Fruit fly (Drosophila melanogaster) whole organism, embryonic: ENCODE measurements around the gene Amacr.
A peak's percentile ranks its signal among the peaks of the same experiment; 100 is the strongest.

Source experiments
- Ada2b ChIP-seq: fragments of 200-800 bp; sonication (Bioruptor generic); IDR thresholded peaks from 2 replicates; pipeline ENCODE4 v1.3.6; 2022; ENCODE audit warnings: missing biosample characterization, missing genetic modification characterization
- Adf1 ChIP-seq: fragments of 200-800 bp; sonication (Bioruptor generic); IDR thresholded peaks from 2 replicates; pipeline ENCODE4 v1.3.6; 2022; ENCODE audit warnings: missing biosample characterization, missing genetic modification characterization
- Blimp-1 ChIP-seq: fragments of 200-800 bp; sonication (Bioruptor generic); optimal IDR thresholded peaks from 3 replicates; lab custom pipeline; 2018; ENCODE audit warnings: missing biosample characterization, missing genetic modification characterization, mild to moderate bottlenecking, moderate library complexity, missing genetic modification reagents
- CG1024 ChIP-seq: fragments of 200-800 bp; sonication (Bioruptor generic); IDR thresholded peaks from 2 replicates; pipeline ENCODE4 v1.3.6; 2022; ENCODE audit warnings: missing biosample characterization, missing genetic modification characterization
- CG10979 ChIP-seq: fragments of 200-800 bp; sonication (Bioruptor generic); optimal IDR thresholded peaks from 2 replicates; lab custom pipeline; 2018; ENCODE audit warnings: missing biosample characterization, mild to moderate bottlenecking, missing genetic modification characterization, moderate library complexity
- CG11504 ChIP-seq: fragments of 200-800 bp; sonication (Bioruptor generic); optimal IDR thresholded peaks from 3 replicates; lab custom pipeline; 2019; ENCODE audit warnings: missing biosample characterization, mild to moderate bottlenecking, missing genetic modification characterization, moderate library complexity
- CG12299 ChIP-seq: fragments of 200-800 bp; sonication (Bioruptor generic); optimal IDR thresholded peaks from 2 replicates; lab custom pipeline; 2018; ENCODE audit warnings: missing biosample characterization, mild to moderate bottlenecking, missing genetic modification characterization
- CG12769 ChIP-seq: fragments of 200-800 bp; sonication (Bioruptor generic); optimal IDR thresholded peaks from 2 replicates; lab custom pipeline; 2019; ENCODE audit warnings: missing biosample characterization, mild to moderate bottlenecking, missing genetic modification characterization, moderate library complexity
- CG12942 ChIP-seq: fragments of 200-800 bp; sonication (Bioruptor generic); optimal IDR thresholded peaks from 3 replicates; lab custom pipeline; 2016; ENCODE audit warnings: missing biosample characterization, missing genetic modification characterization
- CG13287 ChIP-seq: fragments of 200-800 bp; sonication (Bioruptor generic); IDR thresholded peaks from 2 replicates; pipeline ENCODE4 v1.3.6; 2022; ENCODE audit warnings: missing biosample characterization, missing genetic modification characterization; ENCODE audit not compliant: partially characterized antibody
- CG15479 ChIP-seq: fragments of 200-800 bp; sonication (Bioruptor generic); optimal IDR thresholded peaks from 3 replicates; lab custom pipeline; 2019; ENCODE audit warnings: missing biosample characterization, mild to moderate bottlenecking, missing genetic modification characterization, moderate library complexity
- CG16813 ChIP-seq: fragments of 200-800 bp; sonication (Bioruptor generic); IDR thresholded peaks from 3 replicates; pipeline ENCODE4 v1.3.6; 2022; ENCODE audit warnings: missing biosample characterization, missing genetic modification characterization; ENCODE audit not compliant: partially characterized antibody
- CG16815 ChIP-seq: fragments of 200-800 bp; sonication (Bioruptor generic); optimal IDR thresholded peaks from 3 replicates; lab custom pipeline; 2017; ENCODE audit warnings: missing biosample characterization, mild to moderate bottlenecking, missing genetic modification characterization
- CG16863 ChIP-seq: fragments of 200-800 bp; sonication (Bioruptor generic); optimal IDR thresholded peaks from 3 replicates; lab custom pipeline; 2016; ENCODE audit warnings: missing biosample characterization, missing genetic modification characterization
- CG17612 ChIP-seq: fragments of 200-800 bp; sonication (Bioruptor generic); IDR thresholded peaks from 2 replicates; pipeline ENCODE4 v1.3.6; 2022; ENCODE audit warnings: missing biosample characterization, missing genetic modification characterization
- CG18476 ChIP-seq: fragments of 200-800 bp; sonication (Bioruptor generic); optimal IDR thresholded peaks from 2 replicates; lab custom pipeline; 2016; ENCODE audit warnings: missing biosample characterization, mild to moderate bottlenecking, missing genetic modification characterization
- CG2129 ChIP-seq: fragments of 200-800 bp; sonication (Bioruptor generic); IDR thresholded peaks from 2 replicates; pipeline ENCODE4 v1.3.6; 2022; ENCODE audit warnings: missing biosample characterization, missing genetic modification characterization; ENCODE audit not compliant: partially characterized antibody
- CG2712 ChIP-seq: fragments of 200-800 bp; optimal IDR thresholded peaks from 3 replicates; lab custom pipeline; 2019; ENCODE audit warnings: missing biosample characterization, mild to moderate bottlenecking, missing genetic modification characterization, moderate library complexity
- CG2875 ChIP-seq: fragments of 200-800 bp; sonication (Bioruptor generic); optimal IDR thresholded peaks from 2 replicates; lab custom pipeline; 2017; ENCODE audit warnings: missing biosample characterization, mild to moderate bottlenecking, missing genetic modification characterization, missing genetic modification reagents
- CG32532 ChIP-seq: fragments of 200-800 bp; sonication (Bioruptor generic); IDR thresholded peaks from 2 replicates; pipeline ENCODE4 v1.3.6; 2022; ENCODE audit warnings: missing biosample characterization, missing genetic modification characterization
- CG3726 ChIP-seq: fragments of 200-800 bp; sonication (Bioruptor generic); IDR thresholded peaks from 3 replicates; pipeline ENCODE4, ENCODE4 v1.3.6; 2022; ENCODE audit warnings: missing biosample characterization, missing genetic modification characterization
- CG4707 ChIP-seq: fragments of 200-800 bp; sonication (Bioruptor generic); optimal IDR thresholded peaks from 2 replicates; lab custom pipeline; 2018; ENCODE audit warnings: missing biosample characterization, mild to moderate bottlenecking, missing genetic modification characterization, moderate library complexity
- CG6254 ChIP-seq: fragments of 200-800 bp; sonication (Bioruptor generic); optimal IDR thresholded peaks from 3 replicates; lab custom pipeline; 2017; ENCODE audit warnings: mild to moderate bottlenecking, missing biosample characterization, missing genetic modification reagents, missing genetic modification characterization
- CG6791 ChIP-seq: fragments of 200-800 bp; sonication (Bioruptor generic); IDR thresholded peaks from 3 replicates; pipeline ENCODE4 v1.3.6; 2022; ENCODE audit warnings: missing biosample characterization, missing genetic modification characterization; ENCODE audit not compliant: partially characterized antibody
- CG8089 ChIP-seq: fragments of 200-800 bp; sonication (Bioruptor generic); optimal IDR thresholded peaks from 3 replicates; lab custom pipeline; 2016; ENCODE audit warnings: missing biosample characterization, missing genetic modification characterization
- CG8290 ChIP-seq, 3 experiments: fragments of 200-800 bp; sonication (Bioruptor generic); optimal IDR thresholded peaks; 2 replicates each; lab custom pipeline; 2016 to 2019; ENCODE audit warnings: missing biosample characterization in 3 of 3, missing genetic modification characterization in 3 of 3, mild to moderate bottlenecking in 2 of 3, moderate library complexity in 1 of 3
- CG9876 ChIP-seq: fragments of 200-800 bp; sonication (Bioruptor generic); optimal IDR thresholded peaks from 2 replicates; lab custom pipeline; 2016; ENCODE audit warnings: missing biosample characterization, missing genetic modification characterization
- D19B ChIP-seq: fragments of 200-800 bp; sonication (Bioruptor generic); optimal IDR thresholded peaks from 2 replicates; lab custom pipeline; 2017; ENCODE audit warnings: missing biosample characterization, mild to moderate bottlenecking, missing genetic modification characterization
- Deaf1 ChIP-seq: fragments of 200-800 bp; optimal IDR thresholded peaks from 3 replicates; lab custom pipeline; 2019; ENCODE audit warnings: missing biosample characterization, mild to moderate bottlenecking, missing genetic modification characterization, moderate library complexity
- Drgx ChIP-seq: fragments of 200-800 bp; sonication (Bioruptor generic); IDR thresholded peaks from 2 replicates; pipeline ENCODE4 v1.3.6; 2022; ENCODE audit warnings: missing biosample characterization, missing genetic modification characterization
- HHEX ChIP-seq: fragments of 200-800 bp; sonication (Bioruptor generic); optimal IDR thresholded peaks from 3 replicates; lab custom pipeline; 2017; ENCODE audit warnings: missing biosample characterization, mild to moderate bottlenecking, missing genetic modification characterization, missing genetic modification reagents
- HLHmδ ChIP-seq: fragments of 200-800 bp; sonication (Bioruptor generic); optimal IDR thresholded peaks from 2 replicates; lab custom pipeline; 2018; ENCODE audit warnings: missing biosample characterization, mild to moderate bottlenecking, missing genetic modification characterization, moderate library complexity
- Jarid2 ChIP-seq: fragments of 200-800 bp; sonication (Bioruptor generic); optimal IDR thresholded peaks from 3 replicates; lab custom pipeline; 2017; ENCODE audit warnings: mild to moderate bottlenecking, missing biosample characterization, missing genetic modification reagents, missing genetic modification characterization
- Lhr ChIP-seq: fragments of 200-800 bp; sonication (Bioruptor generic); optimal IDR thresholded peaks from 3 replicates; lab custom pipeline; 2017; ENCODE audit warnings: mild to moderate bottlenecking, missing biosample characterization, missing genetic modification reagents, missing genetic modification characterization
- MESR4 ChIP-seq: fragments of 200-800 bp; sonication (Bioruptor generic); optimal IDR thresholded peaks from 2 replicates; lab custom pipeline; 2018; ENCODE audit warnings: missing biosample characterization, mild to moderate bottlenecking, missing genetic modification characterization, moderate library complexity
- Optix ChIP-seq: fragments of 200-800 bp; sonication (Bioruptor generic); IDR thresholded peaks from 3 replicates; pipeline ENCODE4 v1.3.6; 2022; ENCODE audit warnings: missing biosample characterization, missing genetic modification characterization
- Scr ChIP-seq: fragments of 200-800 bp; sonication (Bioruptor generic); IDR thresholded peaks from 2 replicates; pipeline ENCODE4 v1.3.6; 2022; ENCODE audit warnings: missing biosample characterization, missing genetic modification characterization; ENCODE audit not compliant: partially characterized antibody
- az2 ChIP-seq: fragments of 200-800 bp; sonication (Bioruptor generic); optimal IDR thresholded peaks from 3 replicates; lab custom pipeline; 2016; ENCODE audit warnings: missing biosample characterization, missing genetic modification characterization
- cas ChIP-seq: fragments of 200-800 bp; sonication (Bioruptor generic); IDR thresholded peaks from 2 replicates; pipeline ENCODE4 v1.3.6; 2022; ENCODE audit warnings: missing biosample characterization, missing genetic modification characterization
- chinmo ChIP-seq: fragments of 200-800 bp; sonication (Bioruptor generic); IDR thresholded peaks from 4 replicates; pipeline ENCODE4 v1.3.6; 2022; ENCODE audit warnings: missing biosample characterization, missing genetic modification characterization; ENCODE audit not compliant: partially characterized antibody
- ci ChIP-seq: fragments of 200-800 bp; sonication (Bioruptor generic); IDR thresholded peaks from 3 replicates; pipeline ENCODE4 v1.3.6; 2022; ENCODE audit warnings: missing biosample characterization, missing genetic modification characterization
- dati ChIP-seq: fragments of 200-800 bp; sonication (Bioruptor generic); IDR thresholded peaks from 2 replicates; pipeline ENCODE4 v1.3.6; 2022; ENCODE audit warnings: missing biosample characterization, missing genetic modification characterization
- kah ChIP-seq: fragments of 200-800 bp; sonication (Bioruptor generic); optimal IDR thresholded peaks from 2 replicates; lab custom pipeline; 2018; ENCODE audit warnings: missing biosample characterization, mild to moderate bottlenecking, missing genetic modification characterization
- klu ChIP-seq: fragments of 200-800 bp; sonication (Bioruptor generic); IDR thresholded peaks from 2 replicates; pipeline ENCODE4 v1.3.6; 2022; ENCODE audit warnings: missing biosample characterization, missing genetic modification characterization
- lilli ChIP-seq: fragments of 200-800 bp; sonication (Bioruptor generic); optimal IDR thresholded peaks from 3 replicates; lab custom pipeline; 2016; ENCODE audit warnings: missing biosample characterization, missing genetic modification characterization
- lov ChIP-seq, 2 experiments: fragments of 200-800 bp in 1 of 2; fragments of >200 bp in 1 of 2; sonication (Bioruptor generic) in 1 of 2; IDR thresholded peaks in 1 of 2; optimal IDR thresholded peaks in 1 of 2; 2 replicates in 1 of 2; 3 replicates in 1 of 2; pipeline versions ENCODE4 v1.3.6 to Lab custom; 2017 to 2022; ENCODE audit warnings: missing biosample characterization in 1 of 2, missing genetic modification characterization in 1 of 2
- run ChIP-seq: fragments of 200-800 bp; sonication (Bioruptor generic); optimal IDR thresholded peaks from 3 replicates; lab custom pipeline; 2018; ENCODE audit warnings: missing biosample characterization, mild to moderate bottlenecking, missing genetic modification characterization
- sisA ChIP-seq: fragments of 200-800 bp; sonication (Bioruptor generic); IDR thresholded peaks from 2 replicates; pipeline ENCODE4 v1.3.6; 2022; ENCODE audit warnings: missing biosample characterization, missing genetic modification characterization
- sna ChIP-seq: fragments of 200-800 bp; sonication (Bioruptor generic); IDR thresholded peaks from 2 replicates; pipeline ENCODE4 v1.3.6; 2022; ENCODE audit warnings: missing biosample characterization, missing genetic modification characterization; ENCODE audit not compliant: partially characterized antibody

Gene Amacr

DNA sequence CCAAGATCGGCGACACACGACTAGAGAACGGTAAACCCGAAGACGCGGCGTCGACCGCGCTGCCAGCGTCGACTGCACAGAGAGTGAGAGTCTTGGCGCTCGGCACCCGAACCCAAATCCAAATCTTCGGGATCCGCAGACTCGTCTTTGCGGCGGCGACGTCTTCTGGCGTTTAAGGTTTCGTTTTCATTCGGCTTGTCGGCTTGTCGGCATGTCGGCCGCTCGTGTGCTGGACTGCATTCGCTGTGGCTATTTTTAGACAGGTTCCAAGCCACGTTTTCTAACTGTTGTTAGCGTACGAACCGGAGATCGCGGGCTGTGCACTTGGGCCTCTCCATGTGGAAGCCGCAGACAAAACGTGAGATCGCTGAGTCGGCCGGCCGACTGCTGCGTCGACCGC is 36.1 kb downstream of the Amacr start (continued):
- TF ChIP-seq kah (GFP tag; lab: Kevin White, UChicago) (no peak), CG12299 (no peak), Optix (0 out of 3 replicates have a peak, but pooled peaks have one; percentile 18), CG4707 (GFP tag; lab: Kevin White, UChicago) (no peak), ci (GFP tag; lab: Robert Waterston, UW) (peak; percentile 63; the same call in 2 of the 3 replicates), CG8290 (GFP tag; optimal IDR thresholded peaks at IDR 0.05; lab: Kevin White, UChicago) (no peak), CG8290 (tag; optimal IDR thresholded peaks at IDR 0.05; lab: Kevin White, UChicago) (peak; percentile 6 to 86), CG1024 (no peak), CG6791 (GFP tag; lab: Robert Waterston, UW) (no peak), Drgx (peak; percentile 63), CG11504 (tag; lab: Kevin White, UChicago) (peak; percentile 4), HHEX (GFP tag; lab: Kevin White, UChicago) (no peak), CG6254 (GFP tag; lab: Kevin White, UChicago) (peak; percentile 41), CG8089 (no peak), D19B (GFP tag; lab: Kevin White, UChicago) (no peak), Adf1 (peak; percentile 94), run (tag; lab: Kevin White, UChicago) (no peak), Jarid2 (peak; percentile 20), Scr (GFP tag; lab: Robert Waterston, UW) (no peak), CG12942 (GFP tag; lab: Kevin White, UChicago) (no peak), chinmo (GFP tag; lab: Robert Waterston, UW) (peak; percentile 97), Lhr (GFP tag; lab: Kevin White, UChicago) (no peak), sna (GFP tag; lab: Robert Waterston, UW) (0 out of 2 replicates have a peak, but pooled peaks have one; percentile 53), CG2129 (GFP tag; lab: Robert Waterston, UW) (no peak), lilli (no peak), CG3726 (GFP tag; lab: Robert Waterston, UW) (no peak), lov (optimal IDR thresholded peaks at IDR 0.05; lab: Kevin White, UChicago) (no peak), lov (GFP tag; IDR thresholded peaks at IDR 0.05; lab: Robert Waterston, UW) (peak; percentile 62; the same call in 1 of the 3 replicates), az2 (GFP tag; lab: Kevin White, UChicago) (no peak), CG32532 (GFP tag; lab: Robert Waterston, UW) (no peak), CG9876 (GFP tag; lab: Kevin White, UChicago) (no peak), CG13287 (GFP tag; lab: Robert Waterston, UW) (peak; percentile 28; the same call in 1 of the 2 replicates), CG12769 (tag; lab: Kevin White, UChicago) (peak; percentile 69), sisA (GFP tag; lab: Robert Waterston, UW) (no peak), CG15479 (no peak), CG16813 (GFP tag; lab: Robert Waterston, UW) (0 out of 3 replicates have a peak, but pooled peaks have one; percentile 23), MESR4 (GFP tag; lab: Kevin White, UChicago) (no peak), CG16863 (GFP tag; lab: Kevin White, UChicago) (no peak), CG16815 (no peak), HLHmδ (peak; percentile 76), CG18476 (no peak), CG2712 (tag; lab: Kevin White, UChicago) (peak; percentile 47), klu (no peak), Ada2b (no peak), CG2875 (GFP tag; lab: Kevin White, UChicago) (peak; percentile 20), CG17612 (GFP tag; lab: Robert Waterston, UW) (no peak), cas (GFP tag; lab: Robert Waterston, UW) (no peak), dati (GFP tag; lab: Robert Waterston, UW) (no peak), Deaf1 (peak; percentile 99), CG10979 (peak; percentile 44), Blimp-1 (GFP tag; lab: Kevin White, UChicago) (peak; percentile 100)
